Worm (Caenorhabditis elegans) whole organism, L4 larva: ENCODE data around the gene C45B2.6.

ENCODE experiments used
- F10B5.3 ChIP-seq: sonication (generic microtip); optimal IDR thresholded peaks from 2 replicates; lab custom pipeline; 2016; ENCODE audit warnings: mild to moderate bottlenecking, missing genetic modification characterization, missing compliant biosample characterization
- T26A8.4 ChIP-seq: fragments of 200-800 bp; sonication (Bioruptor generic); IDR thresholded peaks from 2 replicates; pipeline ENCODE4 v1.3.6; 2022; ENCODE audit warnings: missing genetic modification characterization, missing compliant biosample characterization
- ZK546.5 ChIP-seq, 2 experiments: sonication (generic microtip); optimal IDR thresholded peaks; 2 replicates each; lab custom pipeline; 2017; ENCODE audit warnings: missing biosample characterization in 2 of 2, missing genetic modification characterization in 2 of 2
- aha-1 ChIP-seq: fragments of 150-350 bp; peaks from one replicate; lab custom pipeline; 2014; ENCODE audit warnings: missing biosample characterization, missing genetic modification characterization
- ama-1 ChIP-seq: fragments of 150-350 bp; optimal IDR thresholded peaks from 2 replicates; lab custom pipeline; 2014; ENCODE audit warnings: inconsistent platforms, mixed read lengths
- arid-1 ChIP-seq: fragments of 200-800 bp; sonication (Bioruptor generic); conservative IDR thresholded peaks from 2 replicates; pipeline ENCODE4 v1.3.6; 2022; ENCODE audit warnings: missing genetic modification reagents, missing genetic modification characterization, missing compliant biosample characterization
- ceh-20 ChIP-seq: fragments of 200-800 bp; sonication (Bioruptor generic); IDR thresholded peaks from 2 replicates; pipeline ENCODE4 v1.3.6; 2022; ENCODE audit warnings: missing genetic modification reagents, missing genetic modification characterization, missing compliant biosample characterization
- cey-2 ChIP-seq: sonication (generic microtip); optimal IDR thresholded peaks from 3 replicates; lab custom pipeline; 2017; ENCODE audit warnings: missing genetic modification characterization, mild to moderate bottlenecking, missing compliant biosample characterization, antibody characterized with exemption, borderline replicate concordance; ENCODE audit not compliant: insufficient read depth
- ctbp-1 ChIP-seq: fragments of 200-800 bp; sonication (Bioruptor generic); IDR thresholded peaks from 2 replicates; pipeline ENCODE4 v1.3.6; 2022; ENCODE audit warnings: missing genetic modification reagents, missing genetic modification characterization, missing compliant biosample characterization
- daf-16 ChIP-seq, 3 experiments: sonication (generic microtip); optimal IDR thresholded peaks; 2 replicates each; lab custom pipeline; 2016 to 2017; ENCODE audit warnings: missing genetic modification characterization in 3 of 3, missing genetic modification reagents in 3 of 3, mild to moderate bottlenecking in 2 of 3, missing compliant biosample characterization in 2 of 3, missing biosample characterization in 1 of 3, moderate library complexity in 1 of 3
- dmd-6 ChIP-seq: fragments of 200-800 bp; sonication (Bioruptor generic); IDR thresholded peaks from 2 replicates; pipeline ENCODE4 v1.3.6; 2022; ENCODE audit warnings: missing genetic modification reagents, missing genetic modification characterization, missing compliant biosample characterization
- dpl-1 ChIP-seq: fragments of 150-350 bp; optimal IDR thresholded peaks from 2 replicates; lab custom pipeline; 2014; ENCODE audit warnings: missing biosample characterization, missing genetic modification reagents, missing genetic modification characterization
- dve-1 ChIP-seq: sonication (generic microtip); optimal IDR thresholded peaks from 2 replicates; lab custom pipeline; 2017; ENCODE audit warnings: antibody characterized with exemption, mild to moderate bottlenecking, missing genetic modification characterization, missing compliant biosample characterization; ENCODE audit not compliant: insufficient read depth
- egl-43 ChIP-seq: fragments of 200-800 bp; sonication (Bioruptor generic); IDR thresholded peaks from 2 replicates; pipeline ENCODE4 v1.3.6; 2022; ENCODE audit warnings: missing genetic modification reagents, missing genetic modification characterization, missing compliant biosample characterization
- hif-1 ChIP-seq, 2 experiments: sonication (generic microtip); optimal IDR thresholded peaks; 2 replicates each; lab custom pipeline; 2016 to 2017; ENCODE audit warnings: missing compliant biosample characterization in 2 of 2, missing genetic modification characterization in 2 of 2, missing genetic modification reagents in 2 of 2, missing genotype in 2 of 2, mild to moderate bottlenecking in 1 of 2
- hlh-11 ChIP-seq: fragments of 200-800 bp; sonication (Bioruptor generic); optimal IDR thresholded peaks from 2 replicates; lab custom pipeline; 2018; ENCODE audit warnings: mild to moderate bottlenecking, missing genetic modification characterization, missing compliant biosample characterization
- hlh-30 ChIP-seq: sonication (generic microtip); optimal IDR thresholded peaks from 2 replicates; lab custom pipeline; 2017; ENCODE audit warnings: antibody characterized with exemption, mild to moderate bottlenecking, missing genetic modification characterization, missing compliant biosample characterization; ENCODE audit not compliant: insufficient read depth
- lim-7 ChIP-seq: fragments of 200-800 bp; sonication (Bioruptor generic); IDR thresholded peaks from 2 replicates; pipeline ENCODE4 v1.3.6; 2022; ENCODE audit warnings: missing genetic modification characterization, missing compliant biosample characterization
- lin-1 ChIP-seq: fragments of 200-800 bp; sonication (Bioruptor generic); IDR thresholded peaks from 2 replicates; pipeline ENCODE4 v1.3.6; 2022; ENCODE audit warnings: missing genetic modification reagents, missing genetic modification characterization, missing compliant biosample characterization
- lin-13 ChIP-seq: fragments of 150-350 bp; optimal IDR thresholded peaks from 2 replicates; lab custom pipeline; 2014; ENCODE audit warnings: missing biosample characterization, missing genetic modification reagents, missing genetic modification characterization
- lin-29 ChIP-seq: fragments of 200-800 bp; sonication (Bioruptor generic); IDR thresholded peaks from 2 replicates; pipeline ENCODE4 v1.3.6; 2022; ENCODE audit warnings: missing genetic modification reagents, missing genetic modification characterization, missing compliant biosample characterization
- lin-38 ChIP-seq: fragments of 200-800 bp; sonication (Bioruptor generic); IDR thresholded peaks from 2 replicates; pipeline ENCODE4 v1.3.6; 2022; ENCODE audit warnings: missing genetic modification reagents, missing genetic modification characterization, missing compliant biosample characterization
- lir-3 ChIP-seq: sonication (generic microtip); optimal IDR thresholded peaks from 2 replicates; lab custom pipeline; 2016; ENCODE audit warnings: mild to moderate bottlenecking, missing genetic modification characterization, missing compliant biosample characterization
- lsy-2 ChIP-seq, 2 experiments: fragments of 150-350 bp in 1 of 2; sonication (generic microtip) in 1 of 2; optimal IDR thresholded peaks; 2 replicates each; lab custom pipeline; 2014 to 2017; ENCODE audit warnings: missing biosample characterization in 2 of 2, missing genetic modification characterization in 2 of 2
- mdl-1 ChIP-seq, 2 experiments: fragments of 150-350 bp in 1 of 2; sonication (generic microtip) in 1 of 2; optimal IDR thresholded peaks; 2 replicates each; lab custom pipeline; 2014 to 2017; ENCODE audit warnings: missing biosample characterization in 2 of 2, missing genetic modification characterization in 2 of 2
- mep-1 ChIP-seq: fragments of 150-350 bp; sonication (generic microtip); optimal IDR thresholded peaks from 3 replicates; lab custom pipeline; 2014; ENCODE audit warnings: missing biosample characterization, missing genetic modification characterization
- nhr-10 ChIP-seq: fragments of 150-350 bp; optimal IDR thresholded peaks from 2 replicates; lab custom pipeline; 2014; ENCODE audit warnings: missing biosample characterization, missing genetic modification characterization
- nhr-102 ChIP-seq: sonication (generic microtip); optimal IDR thresholded peaks from 2 replicates; lab custom pipeline; 2016; ENCODE audit warnings: mild to moderate bottlenecking, missing genetic modification characterization, moderate library complexity, missing compliant biosample characterization
- nhr-111 ChIP-seq: fragments of 200-800 bp; sonication (Bioruptor generic); optimal IDR thresholded peaks from 2 replicates; lab custom pipeline; 2018; ENCODE audit warnings: mild to moderate bottlenecking, missing genetic modification characterization, missing compliant biosample characterization
- nhr-28 ChIP-seq: fragments of 150-350 bp; optimal IDR thresholded peaks from 2 replicates; lab custom pipeline; 2014; ENCODE audit warnings: missing biosample characterization, missing genetic modification characterization
- nhr-42 ChIP-seq: fragments of 200-800 bp; sonication (Bioruptor generic); IDR thresholded peaks from 2 replicates; pipeline ENCODE4 v1.3.6; 2022; ENCODE audit warnings: missing genetic modification characterization, missing compliant biosample characterization
- nhr-48 ChIP-seq: sonication (generic microtip); optimal IDR thresholded peaks from 2 replicates; lab custom pipeline; 2016; ENCODE audit warnings: mild to moderate bottlenecking, missing genetic modification characterization, missing compliant biosample characterization
- nhr-77 ChIP-seq: fragments of 150-350 bp; optimal IDR thresholded peaks from 2 replicates; lab custom pipeline; 2014; ENCODE audit warnings: missing biosample characterization, missing genetic modification characterization
- pqm-1 ChIP-seq: sonication (generic microtip); optimal IDR thresholded peaks from 2 replicates; lab custom pipeline; 2017; ENCODE audit warnings: missing biosample characterization, missing genetic modification characterization
- rbr-2 ChIP-seq: sonication (generic microtip); optimal IDR thresholded peaks from 2 replicates; lab custom pipeline; 2016; ENCODE audit warnings: missing genotype, missing genetic modification characterization, missing compliant biosample characterization
- skn-1 ChIP-seq: fragments of 150-350 bp; optimal IDR thresholded peaks from 2 replicates; lab custom pipeline; 2014; ENCODE audit warnings: missing biosample characterization, missing genetic modification characterization
- snpc-1.2 ChIP-seq: fragments of 200-800 bp; sonication (Bioruptor generic); IDR thresholded peaks from 2 replicates; pipeline ENCODE4 v1.3.6; 2022; ENCODE audit warnings: missing genetic modification reagents, missing genetic modification characterization, missing compliant biosample characterization
- tra-1 ChIP-seq: fragments of 200-800 bp; sonication (Bioruptor generic); IDR thresholded peaks from 2 replicates; pipeline ENCODE4 v1.3.6; 2022; ENCODE audit warnings: missing genetic modification reagents, missing genetic modification characterization, missing compliant biosample characterization
- unc-39 ChIP-seq: sonication (generic microtip); optimal IDR thresholded peaks from 2 replicates; lab custom pipeline; 2017; ENCODE audit warnings: missing biosample characterization, missing genetic modification characterization
- unc-62 ChIP-seq, 3 experiments: fragments of 150-350 bp in 1 of 3; sonication (generic microtip); optimal IDR thresholded peaks in 2 of 3; peaks in 1 of 3; 1 replicate in 1 of 3; 2 replicates in 2 of 3; lab custom pipeline; 2014 to 2017; ENCODE audit warnings: missing biosample characterization in 3 of 3, missing genetic modification characterization in 3 of 3, missing genetic modification reagents in 3 of 3, missing genotype in 1 of 3
- zag-1 ChIP-seq: fragments of 150-350 bp; optimal IDR thresholded peaks from 2 replicates; lab custom pipeline; 2014; ENCODE audit warnings: missing biosample characterization, missing genetic modification characterization
- zfp-3 ChIP-seq: fragments of 200-800 bp; sonication (Bioruptor generic); conservative IDR thresholded peaks from 2 replicates; pipeline ENCODE4 v1.3.6; 2022; ENCODE audit warnings: missing genetic modification reagents, missing genetic modification characterization, missing compliant biosample characterization
- ztf-7 ChIP-seq: fragments of 150-350 bp; optimal IDR thresholded peaks from 2 replicates; lab custom pipeline; 2014; ENCODE audit warnings: missing biosample characterization, missing genetic modification characterization

C45B2.6 gene

ce11 chrX:6059163-6059782, 6.6 kb downstream of the C45B2.6 start:
- TF ChIP-seq hlh-30, result no peak
- no peak for TF ChIP-seq hif-1 (tag; optimal IDR thresholded peaks at IDR 0.05; lab: Kevin White, UChicago)
- peak; percentile 55 for TF ChIP-seq dmd-6 (GFP tag; lab: Robert Waterston, UW)
- no peak for TF ChIP-seq nhr-77 (tag; lab: Kevin White, UChicago)
- peak; percentile 91 for TF ChIP-seq ztf-7
- TF ChIP-seq mep-1 (tag; lab: Kevin White, UChicago), result peak; percentile 12
- peak; percentile 20 for TF ChIP-seq nhr-102 (tag; lab: Kevin White, UChicago)
- TF ChIP-seq hlh-11 (tag; lab: Kevin White, UChicago), result peak; percentile 64
- TF ChIP-seq pqm-1 (tag; lab: Kevin White, UChicago), result peak; percentile 51
- no peak for TF ChIP-seq dpl-1
- TF ChIP-seq aha-1 (tag; lab: Kevin White, UChicago), result peak; percentile 94
- no peak for TF ChIP-seq tra-1 (GFP tag; lab: Robert Waterston, UW)
- no peak for TF ChIP-seq T26A8.4 (GFP tag; lab: Robert Waterston, UW)
- TF ChIP-seq daf-16 (GFP tag; optimal IDR thresholded peaks at IDR 0.05; lab: Kevin White, UChicago), result no peak
- peak; percentile 88 for TF ChIP-seq daf-16 (tag; optimal IDR thresholded peaks at IDR 0.05; lab: Kevin White, UChicago)
- TF ChIP-seq zfp-3 (GFP tag; lab: Robert Waterston, UW), result no peak
- peak; percentile 49 for TF ChIP-seq nhr-10 (tag; lab: Kevin White, UChicago)
- TF ChIP-seq nhr-48 (tag; lab: Kevin White, UChicago), result peak; percentile 77
- TF ChIP-seq dve-1 (tag; lab: Kevin White, UChicago), result peak; percentile 72
- TF ChIP-seq nhr-28 (tag; lab: Kevin White, UChicago), result peak; percentile 47
- TF ChIP-seq ctbp-1 (GFP tag; lab: Robert Waterston, UW), result no peak
- peak in 1 of 2 experiments; percentile 92 for TF ChIP-seq unc-62 (GFP tag; optimal IDR thresholded peaks at IDR 0.05 in 1 of 2; lab: Kevin White, UChicago)
- no peak for TF ChIP-seq unc-62 (tag; optimal IDR thresholded peaks at IDR 0.05; lab: Kevin White, UChicago)

DNA sequence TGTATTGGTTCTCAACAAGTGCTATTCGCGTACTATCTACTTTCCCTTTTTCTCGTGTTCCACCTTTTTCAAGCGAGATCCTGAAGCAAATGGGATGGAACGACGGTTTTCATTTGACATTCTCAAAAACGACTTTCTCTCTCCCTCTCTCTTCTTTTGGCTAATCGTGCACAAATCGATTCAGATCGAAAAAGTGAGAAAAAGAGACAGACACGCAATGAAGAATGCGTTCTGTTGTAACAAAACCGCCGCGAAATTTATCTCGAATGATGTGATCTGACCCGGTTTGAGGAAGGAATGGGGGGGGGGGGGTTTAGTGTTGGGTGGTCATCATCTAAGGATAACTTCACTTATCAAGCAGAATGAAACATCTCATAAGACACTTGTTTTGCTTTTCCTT, 11.7 kb downstream of the C45B2.6 start:
- peak; percentile 25 for TF ChIP-seq hlh-11 (tag; lab: Kevin White, UChicago)
- TF ChIP-seq ama-1 (lab: Kevin White, UChicago), result no peak
- no peak for TF ChIP-seq zfp-3 (GFP tag; lab: Robert Waterston, UW)
- peak in 1 of 2 experiments; percentile 23 for TF ChIP-seq mdl-1 (tag; optimal IDR thresholded peaks at IDR 0.05; lab: Kevin White, UChicago)
- TF ChIP-seq nhr-111, result no peak
- no peak for TF ChIP-seq snpc-1.2 (GFP tag; lab: Robert Waterston, UW)
- TF ChIP-seq lin-29 (GFP tag; lab: Robert Waterston, UW), result no peak
- TF ChIP-seq hlh-30, result peak; percentile 9
- no peak for TF ChIP-seq lin-13 (GFP tag; lab: Kevin White, UChicago)
- no peak for TF ChIP-seq ztf-7
- TF ChIP-seq lim-7 (GFP tag; lab: Robert Waterston, UW), result no peak
- no peak for TF ChIP-seq lin-38 (GFP tag; lab: Robert Waterston, UW)

DNA sequence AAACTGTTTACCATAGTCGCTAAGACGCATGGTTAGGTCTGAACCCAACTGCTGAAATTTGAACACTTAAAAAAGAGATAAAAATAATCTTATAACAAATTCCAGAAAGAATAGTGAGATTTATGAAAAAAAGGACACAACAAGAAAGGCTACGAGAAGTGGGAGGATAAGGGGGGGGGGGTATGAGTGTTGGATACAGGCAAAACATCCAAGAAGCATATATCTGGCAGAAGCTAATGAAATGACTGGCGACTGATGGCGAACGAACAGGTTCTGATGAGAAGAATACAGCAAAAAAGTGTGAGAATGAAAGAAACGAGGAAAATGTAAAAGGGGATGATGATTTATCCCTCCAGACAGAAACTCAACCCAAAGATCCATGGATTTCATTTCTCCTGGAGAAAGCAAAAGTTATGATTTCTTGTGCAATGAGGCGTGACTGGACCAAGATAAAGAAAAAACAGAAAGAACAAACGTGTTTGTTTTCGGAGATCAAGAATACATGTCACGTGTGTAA, 13.3 kb downstream of the C45B2.6 start, which contains the start of gene ptr-4:
Gene ptr-4 (minus strand): TSS at position 51 of the 517 bp plus-strand sequence.
- TF ChIP-seq rbr-2 (tag; lab: Kevin White, UChicago) (no peak), hif-1 (tag; optimal IDR thresholded peaks at IDR 0.05; lab: Kevin White, UChicago) (no peak), unc-62 (GFP tag; optimal IDR thresholded peaks at IDR 0.05 in 1 of 2; lab: Kevin White, UChicago) (peak in 1 of 2 experiments; percentile 92), unc-62 (tag; optimal IDR thresholded peaks at IDR 0.05; lab: Kevin White, UChicago) (no peak)

DNA sequence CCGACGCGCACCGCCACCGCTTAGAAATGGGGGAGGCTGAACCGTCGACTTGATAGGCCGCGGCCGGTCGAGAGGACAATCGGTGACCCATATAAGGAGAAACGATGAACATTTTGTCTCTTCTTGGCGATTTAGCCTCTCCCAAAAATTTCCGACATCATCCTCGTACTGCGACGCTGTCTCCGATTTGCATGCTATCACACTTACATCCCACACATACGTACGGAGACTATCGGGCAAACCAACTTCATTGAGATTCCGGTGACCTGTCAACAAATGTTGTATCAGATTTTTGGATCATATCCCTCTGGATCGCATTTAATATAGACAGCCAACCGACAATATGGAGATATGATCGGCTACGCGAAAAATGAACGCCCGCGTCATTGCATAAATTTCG, 13.9 kb downstream of the C45B2.6 start:
- no peak for TF ChIP-seq arid-1 (GFP tag; lab: Robert Waterston, UW)
- no peak for TF ChIP-seq nhr-42 (GFP tag; lab: Robert Waterston, UW)
- TF ChIP-seq ZK546.5 (tag; optimal IDR thresholded peaks at IDR 0.05; lab: Kevin White, UChicago), result no peak
- no peak for TF ChIP-seq egl-43 (GFP tag; lab: Robert Waterston, UW)
- no peak for TF ChIP-seq dve-1 (tag; lab: Kevin White, UChicago)
- no peak for TF ChIP-seq unc-62 (GFP tag; optimal IDR thresholded peaks at IDR 0.05 in 1 of 2; lab: Kevin White, UChicago)
- TF ChIP-seq unc-62 (tag; optimal IDR thresholded peaks at IDR 0.05; lab: Kevin White, UChicago), result no peak
- no peak for TF ChIP-seq lsy-2 (tag; optimal IDR thresholded peaks at IDR 0.05; lab: Kevin White, UChicago)
- no peak for TF ChIP-seq lin-1 (GFP tag; lab: Robert Waterston, UW)
- TF ChIP-seq ceh-20 (GFP tag; lab: Robert Waterston, UW), result no peak
- TF ChIP-seq lir-3 (tag; lab: Kevin White, UChicago), result no peak
- TF ChIP-seq skn-1 (tag; lab: Kevin White, UChicago), result no peak
- no peak for TF ChIP-seq unc-39 (tag; lab: Kevin White, UChicago)
- TF ChIP-seq zag-1 (tag; lab: Kevin White, UChicago), result no peak
- no peak for TF ChIP-seq F10B5.3 (tag; lab: Kevin White, UChicago)
- no peak for TF ChIP-seq cey-2 (tag; lab: Kevin White, UChicago)
